Worm (Caenorhabditis elegans) whole organism, late embryonic: ENCODE measurements around the gene cap-1.

ENCODE experiments used
- K02D7.2 ChIP-seq: sonication (generic microtip); optimal IDR thresholded peaks from 2 replicates; lab custom pipeline; 2017; ENCODE audit warnings: mild to moderate bottlenecking, missing genetic modification characterization, missing compliant biosample characterization
- ceh-14 ChIP-seq: sonication (generic microtip); optimal IDR thresholded peaks from 2 replicates; lab custom pipeline; 2016; ENCODE audit warnings: missing genotype, missing genetic modification characterization, missing compliant biosample characterization
- lin-11 ChIP-seq: fragments of 200-800 bp; sonication (Bioruptor generic); optimal IDR thresholded peaks from 2 replicates; lab custom pipeline; 2018; ENCODE audit warnings: mild to moderate bottlenecking, missing genetic modification characterization, missing compliant biosample characterization
- nhr-11 ChIP-seq: fragments of 150-350 bp; optimal IDR thresholded peaks from 2 replicates; lab custom pipeline; 2014; ENCODE audit warnings: missing biosample characterization, missing genetic modification characterization
- sox-4 ChIP-seq: sonication (generic microtip); optimal IDR thresholded peaks from 2 replicates; lab custom pipeline; 2017; ENCODE audit warnings: mild to moderate bottlenecking, missing genetic modification characterization, inconsistent platforms, missing compliant biosample characterization
- unc-55 ChIP-seq: sonication (generic microtip); optimal IDR thresholded peaks from 2 replicates; lab custom pipeline; 2017; ENCODE audit warnings: missing biosample characterization, missing genetic modification reagents, missing genetic modification characterization
- ztf-16 ChIP-seq: sonication (generic microtip); optimal IDR thresholded peaks from 2 replicates; lab custom pipeline; 2017; ENCODE audit warnings: missing genetic modification characterization, missing compliant biosample characterization

ce11 chrIV:7195734-7196133, 34.3 kb downstream of the cap-1 start, which contains the start of gene best-16:
- no peak for TF ChIP-seq unc-55 (GFP tag; lab: Kevin White, UChicago)
- no peak for TF ChIP-seq lin-11 (tag; lab: Kevin White, UChicago)
- TF ChIP-seq ztf-16 (tag; lab: Kevin White, UChicago), result no peak
- no peak for TF ChIP-seq nhr-11
- no peak for TF ChIP-seq sox-4
- TF ChIP-seq ceh-14, result no peak
- TF ChIP-seq K02D7.2 (tag; lab: Kevin White, UChicago), result no peak
